Worm (Caenorhabditis elegans) whole organism, L3 larva: ENCODE results near the gene C45E5.1.

ENCODE experiments used
- aly-2 ChIP-seq: fragments of 150-350 bp; optimal IDR thresholded peaks from 2 replicates; lab custom pipeline; 2014; ENCODE audit warnings: missing biosample characterization, missing genetic modification characterization
- ceh-28 ChIP-seq: fragments of 150-350 bp; optimal IDR thresholded peaks from 2 replicates; lab custom pipeline; 2014; ENCODE audit warnings: missing biosample characterization, missing genetic modification reagents, missing genetic modification characterization
- lin-39 ChIP-seq: fragments of 150-350 bp; optimal IDR thresholded peaks from 2 replicates; lab custom pipeline; 2018; ENCODE audit warnings: missing biosample characterization, missing genetic modification reagents, missing genetic modification characterization
- lsy-12 ChIP-seq: sonication (generic microtip); optimal IDR thresholded peaks from 2 replicates; lab custom pipeline; 2016; ENCODE audit warnings: mild to moderate bottlenecking, missing genetic modification characterization, missing compliant biosample characterization

Gene C45E5.1

DNA sequence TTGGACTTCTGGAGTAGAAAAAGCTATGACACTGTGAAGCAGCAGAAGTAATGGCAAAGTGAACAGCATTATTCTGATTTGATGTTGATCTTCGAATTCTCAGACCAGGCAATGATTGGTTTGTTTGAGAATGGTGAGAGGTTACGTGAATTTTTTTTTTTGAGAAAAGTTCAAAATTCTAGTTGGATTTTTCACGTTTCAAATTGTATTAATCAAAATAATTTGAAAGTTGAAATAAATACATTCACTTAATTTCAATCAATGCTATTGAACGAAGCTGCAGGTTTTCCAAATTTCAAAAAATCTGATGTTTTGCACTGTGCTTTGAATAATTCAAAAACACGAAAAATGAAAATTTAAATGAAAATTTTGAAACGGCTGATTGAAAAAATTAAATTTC is 52.5 kb downstream of the C45E5.1 start, which contains the start of gene C31H1.5:
TSS of gene C31H1.5 (minus strand) at position 101 of the 400 bp plus-strand sequence.
- TF ChIP-seq lsy-12: no peak
- TF ChIP-seq lin-39 (tag; lab: Kevin White, UChicago): no peak
- no peak for TF ChIP-seq ceh-28 (tag; lab: Kevin White, UChicago)
- no peak for TF ChIP-seq aly-2 (tag; lab: Kevin White, UChicago)
